Fruit fly (Drosophila melanogaster) whole organism, prepupa: Measurements from ENCODE around the gene Acer.
A peak's percentile ranks its signal among the peaks of the same experiment; 100 is the strongest.

Experiments
- CG15336 ChIP-seq: fragments of 200-800 bp; sonication (Bioruptor generic); IDR thresholded peaks from 2 replicates; pipeline ENCODE4 v1.3.6; 2022; ENCODE audit warnings: missing biosample characterization, missing genetic modification characterization
- CG16779 ChIP-seq: fragments of 200-800 bp; sonication (Bioruptor generic); optimal IDR thresholded peaks from 3 replicates; lab custom pipeline; 2017; ENCODE audit warnings: missing biosample characterization, mild to moderate bottlenecking, missing genetic modification characterization
- CG8632 ChIP-seq: fragments of 200-800 bp; sonication (Bioruptor generic); optimal IDR thresholded peaks from 3 replicates; lab custom pipeline; 2016; ENCODE audit warnings: missing biosample characterization, missing genetic modification characterization
- Lpt ChIP-seq: fragments of 200-800 bp; sonication (Bioruptor generic); optimal IDR thresholded peaks from 3 replicates; lab custom pipeline; 2016; ENCODE audit warnings: missing biosample characterization, missing genetic modification characterization
- OdsH ChIP-seq: fragments of 200-800 bp; sonication (Bioruptor generic); optimal IDR thresholded peaks from 3 replicates; lab custom pipeline; 2016; ENCODE audit warnings: missing biosample characterization, missing genetic modification characterization
- fd59A ChIP-seq: fragments of 200-800 bp; sonication (Bioruptor generic); optimal IDR thresholded peaks from 2 replicates; lab custom pipeline; 2017; ENCODE audit warnings: missing biosample characterization, mild to moderate bottlenecking, missing genetic modification characterization, missing genetic modification reagents
- fkh ChIP-seq: fragments of 200-800 bp; sonication (Bioruptor generic); optimal IDR thresholded peaks from 3 replicates; lab custom pipeline; 2017; ENCODE audit warnings: missing biosample characterization, mild to moderate bottlenecking, missing genetic modification characterization, moderate library complexity
- net ChIP-seq: fragments of 200-800 bp; sonication (Bioruptor generic); optimal IDR thresholded peaks from 3 replicates; lab custom pipeline; 2016; ENCODE audit warnings: missing biosample characterization, missing genetic modification characterization
- pdm3 ChIP-seq: fragments of 200-800 bp; sonication (Bioruptor generic); optimal IDR thresholded peaks from 3 replicates; lab custom pipeline; 2016; ENCODE audit warnings: missing biosample characterization, missing genetic modification characterization
- salr ChIP-seq, 2 experiments: fragments of 200-800 bp; sonication (Bioruptor generic); optimal IDR thresholded peaks; 3 replicates each; lab custom pipeline; 2016 to 2018; ENCODE audit warnings: missing biosample characterization in 2 of 2, missing genetic modification characterization in 2 of 2, mild to moderate bottlenecking in 1 of 2

DNA sequence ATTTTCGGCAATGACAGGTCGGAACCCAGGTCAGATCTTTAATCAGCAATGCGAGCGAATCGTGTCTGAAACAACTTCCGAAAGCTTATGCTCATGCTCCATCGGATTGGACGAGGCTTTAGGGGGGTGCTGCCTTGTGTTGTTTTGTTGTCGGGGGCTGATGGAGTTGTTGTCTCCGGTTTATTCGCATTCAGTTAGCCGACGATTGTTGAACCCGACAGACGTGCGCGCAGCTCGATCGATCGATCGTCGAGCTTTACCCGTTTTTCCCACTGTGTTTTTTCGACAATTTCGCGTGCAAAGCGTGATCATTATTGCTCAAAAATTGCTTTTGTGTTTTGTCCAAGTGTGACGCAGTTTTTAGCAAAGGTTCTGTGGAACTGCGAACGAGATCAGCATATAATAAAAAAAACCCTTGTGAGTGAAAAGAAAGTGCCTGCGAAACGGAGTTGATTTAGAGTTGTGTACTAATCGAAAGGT is 7.3 kb downstream of the Acer start, which contains the start of gene CG17834:
- TF ChIP-seq fd59A (GFP tag; lab: Kevin White, UChicago) (no peak), CG16779 (tag; lab: Kevin White, UChicago) (no peak), salr (GFP tag; optimal IDR thresholded peaks at IDR 0.05; lab: Kevin White, UChicago) (no peak), pdm3 (no peak), CG15336 (GFP tag; lab: Robert Waterston, UW) (0 out of 2 replicates have a peak, but pooled peaks have one; percentile 15), CG8632 (no peak), fkh (GFP tag; lab: Kevin White, UChicago) (no peak), OdsH (GFP tag; lab: Kevin White, UChicago) (no peak), Lpt (GFP tag; lab: Kevin White, UChicago) (no peak), net (GFP tag; lab: Kevin White, UChicago) (peak; percentile 32)
